Fruit fly (Drosophila melanogaster) whole organism, embryonic: Measurements from ENCODE around the gene CG11374.

Source experiments
- CG10979 ChIP-seq: fragments of 200-800 bp; sonication (Bioruptor generic); optimal IDR thresholded peaks from 2 replicates; lab custom pipeline; 2018; ENCODE audit warnings: missing biosample characterization, mild to moderate bottlenecking, missing genetic modification characterization, moderate library complexity
- CG11456 ChIP-seq: fragments of 200-800 bp; sonication (Bioruptor generic); IDR thresholded peaks from 3 replicates; pipeline ENCODE4 v1.3.6; 2022; ENCODE audit warnings: missing biosample characterization, missing genetic modification characterization
- CG12744 ChIP-seq: fragments of 200-800 bp; sonication (Bioruptor generic); optimal IDR thresholded peaks from 2 replicates; lab custom pipeline; 2016; ENCODE audit warnings: missing biosample characterization, missing genetic modification characterization
- CG14667 ChIP-seq: fragments of 200-800 bp; sonication (Bioruptor generic); IDR thresholded peaks from 2 replicates; pipeline ENCODE4 v1.3.6; 2022; ENCODE audit warnings: missing biosample characterization, missing genetic modification characterization
- CG15011 ChIP-seq: fragments of 200-800 bp; sonication (Bioruptor generic); optimal IDR thresholded peaks from 3 replicates; lab custom pipeline; 2018; ENCODE audit warnings: missing biosample characterization, mild to moderate bottlenecking, missing genetic modification characterization
- CG16813 ChIP-seq: fragments of 200-800 bp; sonication (Bioruptor generic); IDR thresholded peaks from 3 replicates; pipeline ENCODE4 v1.3.6; 2022; ENCODE audit warnings: missing biosample characterization, missing genetic modification characterization; ENCODE audit not compliant: partially characterized antibody
- CG31224 ChIP-seq: fragments of 200-800 bp; sonication (Bioruptor generic); IDR thresholded peaks from 2 replicates; pipeline ENCODE4 v1.3.6; 2022; ENCODE audit warnings: missing biosample characterization, missing genetic modification characterization
- CG32767 ChIP-seq: fragments of 200-800 bp; sonication (Bioruptor generic); IDR thresholded peaks from 2 replicates; pipeline ENCODE4 v1.3.6; 2022; ENCODE audit warnings: missing biosample characterization, missing genetic modification characterization
- CG4360 ChIP-seq: fragments of 200-800 bp; sonication (Bioruptor generic); IDR thresholded peaks from 2 replicates; pipeline ENCODE4 v1.3.6; 2022; ENCODE audit warnings: missing biosample characterization, missing genetic modification characterization
- CG4424 ChIP-seq: fragments of 200-800 bp; sonication (Bioruptor generic); optimal IDR thresholded peaks from 3 replicates; lab custom pipeline; 2016; ENCODE audit warnings: missing biosample characterization, missing genetic modification characterization
- CG5180 ChIP-seq: fragments of 200-800 bp; sonication (Bioruptor generic); optimal IDR thresholded peaks from 3 replicates; lab custom pipeline; 2017; ENCODE audit warnings: missing biosample characterization, missing genetic modification characterization, mild to moderate bottlenecking, moderate library complexity, missing genetic modification reagents
- CG5245 ChIP-seq: fragments of 200-800 bp; sonication (Bioruptor generic); optimal IDR thresholded peaks from 3 replicates; lab custom pipeline; 2016; ENCODE audit warnings: missing biosample characterization, missing genetic modification characterization
- CG6765 ChIP-seq: fragments of 200-800 bp; sonication (Bioruptor generic); optimal IDR thresholded peaks from 3 replicates; lab custom pipeline; 2017; ENCODE audit warnings: missing biosample characterization, mild to moderate bottlenecking, missing genetic modification characterization
- CG6791 ChIP-seq: fragments of 200-800 bp; sonication (Bioruptor generic); IDR thresholded peaks from 3 replicates; pipeline ENCODE4 v1.3.6; 2022; ENCODE audit warnings: missing biosample characterization, missing genetic modification characterization; ENCODE audit not compliant: partially characterized antibody
- CG7786 ChIP-seq: fragments of 200-800 bp; sonication (Bioruptor generic); optimal IDR thresholded peaks from 2 replicates; lab custom pipeline; 2016; ENCODE audit warnings: missing biosample characterization, missing genetic modification characterization
- CHES-1-like ChIP-seq: fragments of 200-800 bp; sonication (Bioruptor generic); optimal IDR thresholded peaks from 2 replicates; lab custom pipeline; 2016; ENCODE audit warnings: missing biosample characterization, missing genetic modification characterization
- CTCF ChIP-seq: fragments of 200-800 bp; sonication (Bioruptor generic); optimal IDR thresholded peaks from 2 replicates; lab custom pipeline; 2017; ENCODE audit warnings: missing biosample characterization, mild to moderate bottlenecking, missing genetic modification characterization, moderate library complexity
- E2f1 ChIP-seq: fragments of 200-800 bp; sonication (Bioruptor generic); IDR thresholded peaks from 2 replicates; pipeline ENCODE4 v1.3.6; 2022; ENCODE audit warnings: missing biosample characterization, missing genetic modification characterization
- Fer2 ChIP-seq: fragments of 200-800 bp; sonication (Bioruptor generic); optimal IDR thresholded peaks from 2 replicates; lab custom pipeline; 2018; ENCODE audit warnings: missing biosample characterization, mild to moderate bottlenecking, missing genetic modification characterization, moderate library complexity
- Gsc ChIP-seq: fragments of 200-800 bp; sonication (Bioruptor generic); IDR thresholded peaks from 2 replicates; pipeline ENCODE4 v1.3.6; 2022; ENCODE audit warnings: missing biosample characterization, missing genetic modification characterization
- HLH3B ChIP-seq: fragments of 200-800 bp; sonication (Bioruptor generic); IDR thresholded peaks from 2 replicates; pipeline ENCODE4 v1.3.6; 2022; ENCODE audit warnings: missing biosample characterization, missing genetic modification characterization
- HmgD ChIP-seq: fragments of 200-800 bp; sonication (Bioruptor generic); optimal IDR thresholded peaks from 3 replicates; lab custom pipeline; 2016; ENCODE audit warnings: missing biosample characterization, missing genetic modification characterization
- HmgZ ChIP-seq: fragments of 200-800 bp; sonication (Bioruptor generic); optimal IDR thresholded peaks from 2 replicates; lab custom pipeline; 2018; ENCODE audit warnings: missing biosample characterization, mild to moderate bottlenecking, missing genetic modification characterization
- Hmr ChIP-seq: fragments of 200-800 bp; sonication (Bioruptor generic); optimal IDR thresholded peaks from 3 replicates; lab custom pipeline; 2017; ENCODE audit warnings: mild to moderate bottlenecking, missing biosample characterization, missing genetic modification reagents, missing genetic modification characterization
- Kr ChIP-seq: fragments of 200-800 bp; sonication (Bioruptor generic); optimal IDR thresholded peaks from 2 replicates; lab custom pipeline; 2017; ENCODE audit warnings: missing biosample characterization, mild to moderate bottlenecking, missing genetic modification characterization
- Lpt ChIP-seq: fragments of >200 bp; optimal IDR thresholded peaks from 2 replicates; lab custom pipeline; 2018; ENCODE audit warnings: missing biosample characterization, missing genetic modification characterization
- NFAT ChIP-seq: fragments of 200-800 bp; sonication (Bioruptor generic); IDR thresholded peaks from 2 replicates; pipeline ENCODE4 v1.3.6; 2022; ENCODE audit warnings: missing biosample characterization, missing genetic modification characterization
- Oli ChIP-seq: fragments of 200-800 bp; sonication (Bioruptor generic); optimal IDR thresholded peaks from 2 replicates; lab custom pipeline; 2018; ENCODE audit warnings: missing biosample characterization, mild to moderate bottlenecking, missing genetic modification characterization, moderate library complexity
- Opbp ChIP-seq: fragments of 200-800 bp; sonication (Bioruptor generic); IDR thresholded peaks from 3 replicates; pipeline ENCODE4 v1.3.6; 2022; ENCODE audit warnings: missing biosample characterization, missing genetic modification characterization; ENCODE audit not compliant: partially characterized antibody
- Ravus ChIP-seq: fragments of 200-800 bp; sonication (Bioruptor generic); IDR thresholded peaks from 2 replicates; pipeline ENCODE4 v1.3.6; 2022; ENCODE audit warnings: missing biosample characterization, missing genetic modification characterization
- Rfx ChIP-seq: fragments of 200-800 bp; sonication (Bioruptor generic); IDR thresholded peaks from 2 replicates; pipeline ENCODE4 v1.3.6; 2022; ENCODE audit warnings: missing biosample characterization, missing genetic modification characterization
- Sox100B ChIP-seq: fragments of 200-800 bp; sonication (Bioruptor generic); optimal IDR thresholded peaks from 3 replicates; lab custom pipeline; 2018; ENCODE audit warnings: missing biosample characterization, mild to moderate bottlenecking, missing genetic modification characterization
- Ssrp ChIP-seq: fragments of 200-800 bp; sonication (Bioruptor generic); optimal IDR thresholded peaks from 2 replicates; lab custom pipeline; 2018; ENCODE audit warnings: missing biosample characterization, mild to moderate bottlenecking, missing genetic modification characterization, moderate library complexity
- bowl ChIP-seq: fragments of 200-800 bp; sonication (Bioruptor generic); IDR thresholded peaks from 2 replicates; pipeline ENCODE4 v1.3.6; 2022; ENCODE audit warnings: missing biosample characterization, missing genetic modification characterization
- chif ChIP-seq, 2 experiments: fragments of 200-800 bp; sonication (Bioruptor generic); optimal IDR thresholded peaks; 3 replicates each; lab custom pipeline; 2016; ENCODE audit warnings: missing biosample characterization in 2 of 2, missing genetic modification characterization in 2 of 2
- da ChIP-seq: fragments of 200-800 bp; sonication (Bioruptor generic); optimal IDR thresholded peaks from 2 replicates; lab custom pipeline; 2016; ENCODE audit warnings: missing biosample characterization, missing genetic modification characterization
- en ChIP-seq: fragments of 200-800 bp; sonication (Bioruptor generic); optimal IDR thresholded peaks from 2 replicates; lab custom pipeline; 2016; ENCODE audit warnings: missing biosample characterization, missing genetic modification characterization
- eyg ChIP-seq: fragments of 200-800 bp; sonication (Bioruptor generic); optimal IDR thresholded peaks from 3 replicates; lab custom pipeline; 2016; ENCODE audit warnings: missing biosample characterization, missing genetic modification characterization
- fd64A ChIP-seq: fragments of 200-800 bp; sonication (Bioruptor generic); optimal IDR thresholded peaks from 3 replicates; lab custom pipeline; 2018; ENCODE audit warnings: missing biosample characterization, mild to moderate bottlenecking, missing genetic modification characterization
- grau ChIP-seq: fragments of 200-800 bp; optimal IDR thresholded peaks from 3 replicates; lab custom pipeline; 2019; ENCODE audit warnings: missing biosample characterization, mild to moderate bottlenecking, missing genetic modification characterization, moderate library complexity
- gro ChIP-seq: fragments of 200-800 bp; sonication (Bioruptor generic); optimal IDR thresholded peaks from 2 replicates; lab custom pipeline; 2016; ENCODE audit warnings: missing biosample characterization, missing genetic modification characterization
- kni ChIP-seq: fragments of 200-800 bp; sonication (Bioruptor generic); optimal IDR thresholded peaks from 3 replicates; lab custom pipeline; 2017; ENCODE audit warnings: mild to moderate bottlenecking, missing biosample characterization, missing genetic modification reagents, missing genetic modification characterization
- luna ChIP-seq: fragments of 200-800 bp; sonication (Bioruptor generic); optimal IDR thresholded peaks from 2 replicates; lab custom pipeline; 2016; ENCODE audit warnings: missing biosample characterization, missing genetic modification characterization
- otp ChIP-seq: fragments of 200-800 bp; sonication (Bioruptor generic); IDR thresholded peaks from 3 replicates; pipeline ENCODE4, ENCODE4 v1.3.6; 2022; ENCODE audit warnings: missing biosample characterization, missing genetic modification characterization
- pan ChIP-seq, 4 experiments: fragments of >200 bp in 3 of 4; fragments of 200-800 bp in 1 of 4; sonication (Bioruptor generic) in 1 of 4; optimal IDR thresholded peaks in 3 of 4; IDR thresholded peaks in 1 of 4; 2 replicates each; pipeline versions ENCODE4 v1.3.6 to Lab custom; 2017 to 2022; ENCODE audit warnings: missing biosample characterization in 2 of 4, missing genetic modification characterization in 2 of 4, mixed read lengths in 1 of 4
- pfk ChIP-seq: fragments of 200-800 bp; sonication (Bioruptor generic); optimal IDR thresholded peaks from 2 replicates; lab custom pipeline; 2018; ENCODE audit warnings: missing biosample characterization, mild to moderate bottlenecking, missing genetic modification characterization, moderate library complexity
- salm ChIP-seq: fragments of 200-800 bp; sonication (Bioruptor generic); optimal IDR thresholded peaks from 2 replicates; lab custom pipeline; 2018; ENCODE audit warnings: missing biosample characterization, mild to moderate bottlenecking, missing genetic modification characterization
- sisA ChIP-seq: fragments of 200-800 bp; sonication (Bioruptor generic); IDR thresholded peaks from 2 replicates; pipeline ENCODE4 v1.3.6; 2022; ENCODE audit warnings: missing biosample characterization, missing genetic modification characterization
- trem ChIP-seq: fragments of 200-800 bp; optimal IDR thresholded peaks from 3 replicates; lab custom pipeline; 2019; ENCODE audit warnings: missing biosample characterization, mild to moderate bottlenecking, missing genetic modification characterization, moderate library complexity
- twi ChIP-seq: fragments of 200-800 bp; optimal IDR thresholded peaks from 2 replicates; lab custom pipeline; 2019; ENCODE audit warnings: missing biosample characterization, mild to moderate bottlenecking, missing genetic modification characterization, moderate library complexity

The CG11374 gene

DNA sequence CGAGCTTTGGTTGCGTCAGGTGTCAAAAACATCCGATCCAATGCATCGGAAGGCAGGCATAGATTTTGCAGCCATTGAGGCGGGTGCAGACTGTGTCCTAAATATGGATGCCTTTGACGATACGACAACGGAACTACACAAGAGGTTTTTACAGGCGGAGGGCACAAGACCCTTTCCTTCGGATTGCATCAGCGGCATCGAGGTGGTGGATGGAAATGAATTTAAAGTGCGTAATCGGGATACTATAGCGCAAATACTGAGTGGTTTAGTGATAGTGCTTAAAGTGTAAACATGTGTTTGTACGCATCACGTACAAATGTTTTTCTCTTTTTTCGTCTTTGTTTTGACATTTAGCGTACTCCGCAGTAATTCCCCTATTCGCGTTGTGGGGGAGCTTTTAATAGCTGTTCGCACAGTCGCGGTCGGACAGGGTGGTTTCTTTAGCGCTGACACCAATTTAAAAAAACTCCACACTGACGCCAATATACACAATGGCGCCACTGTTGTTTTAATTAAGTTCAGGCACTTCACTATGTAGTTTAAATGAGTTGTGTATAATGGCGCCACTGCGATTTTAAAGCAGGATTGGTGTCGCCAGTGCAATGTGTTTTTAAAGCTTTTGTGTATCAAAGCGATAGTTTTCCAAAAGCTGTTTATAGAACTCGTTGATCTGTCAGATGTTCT is 3.3 kb upstream of the CG11374 start (continued):
- TF ChIP-seq CG7786 (GFP tag; lab: Kevin White, UChicago) (no peak), CG4424 (GFP tag; lab: Kevin White, UChicago) (peak; percentile 16), grau (tag; lab: Kevin White, UChicago) (peak; percentile 32), CG6791 (no peak; the same call in 2 of the 3 replicates), trem (tag; lab: Kevin White, UChicago) (no peak), CG12744 (GFP tag; lab: Kevin White, UChicago) (peak; percentile 27), Lpt (GFP tag; lab: Kevin White, UChicago) (no peak), HmgZ (peak; percentile 70), Fer2 (tag; lab: Kevin White, UChicago) (no peak), Ssrp (tag; lab: Kevin White, UChicago) (no peak), CG6765 (GFP tag; lab: Kevin White, UChicago) (no peak), luna (no peak), CHES-1-like (GFP tag; lab: Kevin White, UChicago) (peak; percentile 67), CG10979 (tag; lab: Kevin White, UChicago) (no peak), bowl (GFP tag; lab: Robert Waterston, UW) (no peak), kni (GFP tag; lab: Kevin White, UChicago) (no peak), gro (GFP tag; lab: Kevin White, UChicago) (peak; percentile 66), pfk (GFP tag; lab: Kevin White, UChicago) (no peak), CG15011 (GFP tag; lab: Kevin White, UChicago) (no peak), NFAT (GFP tag; lab: Robert Waterston, UW) (peak; percentile 73; the same call in 1 of the 2 replicates), otp (GFP tag; lab: Robert Waterston, UW) (no peak), CG4360 (GFP tag; lab: Robert Waterston, UW) (no peak), CG11456 (GFP tag; lab: Robert Waterston, UW) (no peak; the same call in 1 of the 3 replicates), sisA (GFP tag; lab: Robert Waterston, UW) (no peak), salm (tag; lab: Kevin White, UChicago) (no peak), CG5180 (no peak), chif (GFP tag; optimal IDR thresholded peaks at IDR 0.05; lab: Kevin White, UChicago) (peak in 1 of 2 experiments; percentile 41), Oli (tag; lab: Kevin White, UChicago) (no peak), CG5245 (GFP tag; lab: Kevin White, UChicago) (peak; percentile 32), HmgD (GFP tag; lab: Kevin White, UChicago) (no peak), Rfx (GFP tag; lab: Robert Waterston, UW) (peak; percentile 80; the same call in 1 of the 2 replicates), en (GFP tag; lab: Kevin White, UChicago) (peak; percentile 7), CG14667 (no peak), CG16813 (GFP tag; lab: Robert Waterston, UW) (no peak; the same call in 2 of the 3 replicates), HLH3B (GFP tag; lab: Robert Waterston, UW) (peak; percentile 53; the same call in 1 of the 2 replicates), Ravus (GFP tag; lab: Robert Waterston, UW) (no peak), fd64A (GFP tag; lab: Kevin White, UChicago) (no peak), eyg (GFP tag; lab: Kevin White, UChicago) (no peak), CG32767 (GFP tag; lab: Robert Waterston, UW) (peak; percentile 49; the same call in 1 of the 2 replicates), Kr (no peak), Hmr (GFP tag; lab: Kevin White, UChicago) (peak; percentile 70), twi (tag; lab: Kevin White, UChicago) (no peak), da (GFP tag; lab: Kevin White, UChicago) (no peak), Gsc (GFP tag; lab: Robert Waterston, UW) (no peak), E2f1 (GFP tag; lab: Robert Waterston, UW) (no peak), pan (optimal IDR thresholded peaks at IDR 0.05; lab: Kevin White, UChicago) (no peak), pan (GFP tag; optimal IDR thresholded peaks at IDR 0.05 in 1 of 2, IDR thresholded peaks at IDR 0.05 in 1 of 2) (peak in 1 of 2 experiments; percentile 49), Opbp (peak; percentile 65; the same call in 2 of the 3 replicates), Sox100B (GFP tag; lab: Kevin White, UChicago) (no peak), CTCF (peak; percentile 99), CG31224 (GFP tag; lab: Robert Waterston, UW) (no peak)
